Worm (Caenorhabditis elegans) whole organism, late embryonic: ENCODE data around the gene C42D4.13.

Source experiments
- C38D4.7 ChIP-seq: fragments of 200-800 bp; sonication (Bioruptor generic); optimal IDR thresholded peaks from 2 replicates; lab custom pipeline; 2018; ENCODE audit warnings: mild to moderate bottlenecking, missing genetic modification characterization, moderate library complexity, missing compliant biosample characterization
- Y22D7AL.16 ChIP-seq: sonication (generic microtip); optimal IDR thresholded peaks from 2 replicates; lab custom pipeline; 2016; ENCODE audit warnings: missing genetic modification characterization, missing compliant biosample characterization
- ahr-1 ChIP-seq: sonication (generic microtip); optimal IDR thresholded peaks from 2 replicates; lab custom pipeline; 2016; ENCODE audit warnings: missing genetic modification characterization, missing compliant biosample characterization
- ceh-14 ChIP-seq: sonication (generic microtip); optimal IDR thresholded peaks from 2 replicates; lab custom pipeline; 2016; ENCODE audit warnings: missing genotype, missing genetic modification characterization, missing compliant biosample characterization
- ceh-18 ChIP-seq: sonication (generic microtip); optimal IDR thresholded peaks from 2 replicates; lab custom pipeline; 2016; ENCODE audit warnings: missing genetic modification characterization, missing compliant biosample characterization
- ceh-19 ChIP-seq: fragments of 200-800 bp; sonication (Bioruptor generic); optimal IDR thresholded peaks from 2 replicates; lab custom pipeline; 2018; ENCODE audit warnings: mild to moderate bottlenecking, missing genetic modification characterization, missing compliant biosample characterization
- ceh-24 ChIP-seq: sonication (generic microtip); optimal IDR thresholded peaks from 2 replicates; lab custom pipeline; 2016; ENCODE audit warnings: mild to moderate bottlenecking, missing genetic modification characterization, missing compliant biosample characterization
- ceh-31 ChIP-seq: sonication (generic microtip); optimal IDR thresholded peaks from 2 replicates; lab custom pipeline; 2016; ENCODE audit warnings: missing genetic modification characterization, missing compliant biosample characterization
- ceh-45 ChIP-seq: fragments of 200-800 bp; sonication (Bioruptor generic); IDR thresholded peaks from 2 replicates; pipeline ENCODE4 v1.3.6; 2022; ENCODE audit warnings: missing genetic modification reagents, missing genetic modification characterization, missing compliant biosample characterization
- ceh-6 ChIP-seq: fragments of 200-800 bp; sonication (Bioruptor generic); optimal IDR thresholded peaks from 2 replicates; lab custom pipeline; 2018; ENCODE audit warnings: mild to moderate bottlenecking, missing genetic modification characterization, missing compliant biosample characterization
- dmd-4 ChIP-seq: sonication (generic microtip); optimal IDR thresholded peaks from 2 replicates; lab custom pipeline; 2016; ENCODE audit warnings: borderline replicate concordance, missing genetic modification characterization, missing compliant biosample characterization
- dve-1 ChIP-seq: sonication (generic microtip); optimal IDR thresholded peaks from 2 replicates; lab custom pipeline; 2017; ENCODE audit warnings: antibody characterized with exemption, mild to moderate bottlenecking, missing genetic modification characterization, missing compliant biosample characterization
- fax-1 ChIP-seq: sonication (generic microtip); optimal IDR thresholded peaks from 2 replicates; lab custom pipeline; 2016; ENCODE audit warnings: missing genotype, missing genetic modification characterization, missing compliant biosample characterization
- gmeb-2 ChIP-seq: sonication (generic microtip); optimal IDR thresholded peaks from 2 replicates; lab custom pipeline; 2016; ENCODE audit warnings: missing genetic modification characterization, inconsistent platforms, missing compliant biosample characterization
- hlh-13 ChIP-seq: fragments of 200-800 bp; sonication (Bioruptor generic); optimal IDR thresholded peaks from 2 replicates; lab custom pipeline; 2018; ENCODE audit warnings: mild to moderate bottlenecking, missing genetic modification characterization, missing compliant biosample characterization
- hlh-15 ChIP-seq: sonication (generic microtip); optimal IDR thresholded peaks from 2 replicates; lab custom pipeline; 2016; ENCODE audit warnings: missing genetic modification characterization, missing compliant biosample characterization
- lin-11 ChIP-seq: fragments of 200-800 bp; sonication (Bioruptor generic); optimal IDR thresholded peaks from 2 replicates; lab custom pipeline; 2018; ENCODE audit warnings: mild to moderate bottlenecking, missing genetic modification characterization, missing compliant biosample characterization
- madf-2 ChIP-seq: sonication (generic microtip); optimal IDR thresholded peaks from 2 replicates; lab custom pipeline; 2017; ENCODE audit warnings: missing genetic modification characterization, missing compliant biosample characterization
- nfya-1 ChIP-seq: sonication (generic microtip); optimal IDR thresholded peaks from 2 replicates; lab custom pipeline; 2017; ENCODE audit warnings: missing genetic modification characterization, mild to moderate bottlenecking, missing compliant biosample characterization, antibody characterized with exemption, moderate library complexity
- nhr-11 ChIP-seq: fragments of 150-350 bp; optimal IDR thresholded peaks from 2 replicates; lab custom pipeline; 2014; ENCODE audit warnings: missing biosample characterization, missing genetic modification characterization
- npax-4 ChIP-seq: sonication (generic microtip); optimal IDR thresholded peaks from 2 replicates; lab custom pipeline; 2016; ENCODE audit warnings: missing genetic modification characterization, missing compliant biosample characterization
- odd-2 ChIP-seq: sonication (generic microtip); optimal IDR thresholded peaks from 2 replicates; lab custom pipeline; 2017; ENCODE audit warnings: antibody characterized with exemption, mild to moderate bottlenecking, missing genetic modification characterization, missing compliant biosample characterization
- pag-3 ChIP-seq: sonication (generic microtip); optimal IDR thresholded peaks from 2 replicates; lab custom pipeline; 2016; ENCODE audit warnings: missing compliant biosample characterization, missing genetic modification characterization, borderline replicate concordance
- pat-9 ChIP-seq: fragments of 200-800 bp; sonication (Bioruptor generic); optimal IDR thresholded peaks from 2 replicates; lab custom pipeline; 2018; ENCODE audit warnings: mild to moderate bottlenecking, missing genetic modification characterization, moderate library complexity, missing compliant biosample characterization
- pha-4 ChIP-seq: fragments of 150-350 bp; optimal IDR thresholded peaks from 2 replicates; lab custom pipeline; 2018; ENCODE audit warnings: missing biosample characterization, missing genetic modification reagents, missing genetic modification characterization
- rnt-1 ChIP-seq: sonication (generic microtip); optimal IDR thresholded peaks from 2 replicates; lab custom pipeline; 2016; ENCODE audit warnings: missing genetic modification characterization, missing compliant biosample characterization
- sdc-2 ChIP-seq: sonication (generic microtip); optimal IDR thresholded peaks from 2 replicates; lab custom pipeline; 2016; ENCODE audit warnings: missing genotype, missing genetic modification characterization, missing compliant biosample characterization
- sox-4 ChIP-seq: sonication (generic microtip); optimal IDR thresholded peaks from 2 replicates; lab custom pipeline; 2017; ENCODE audit warnings: mild to moderate bottlenecking, missing genetic modification characterization, inconsistent platforms, missing compliant biosample characterization
- syd-9 ChIP-seq: sonication (generic microtip); optimal IDR thresholded peaks from 2 replicates; lab custom pipeline; 2016; ENCODE audit warnings: mild to moderate bottlenecking, missing genetic modification characterization, moderate library complexity, missing compliant biosample characterization
- tbx-2 ChIP-seq: sonication (generic microtip); optimal IDR thresholded peaks from 2 replicates; lab custom pipeline; 2016; ENCODE audit warnings: missing genetic modification characterization, missing compliant biosample characterization
- tbx-7 ChIP-seq: sonication (generic microtip); optimal IDR thresholded peaks from 2 replicates; lab custom pipeline; 2016; ENCODE audit warnings: missing genotype, missing genetic modification characterization, missing compliant biosample characterization
- ttx-3 ChIP-seq: sonication (generic microtip); optimal IDR thresholded peaks from 2 replicates; lab custom pipeline; 2016; ENCODE audit warnings: missing genetic modification reagents, missing genetic modification characterization, missing compliant biosample characterization

Gene C42D4.13

ce11 chrIV:7158161-7158560, 29.8 kb downstream of the C42D4.13 start:
- TF ChIP-seq hlh-13 (GFP tag; lab: Kevin White, UChicago) (no peak), odd-2 (tag; lab: Kevin White, UChicago) (no peak), tbx-7 (tag; lab: Kevin White, UChicago) (no peak), dmd-4 (tag; lab: Kevin White, UChicago) (no peak), ahr-1 (no peak), ceh-6 (no peak), lin-11 (tag; lab: Kevin White, UChicago) (no peak), nhr-11 (tag; lab: Kevin White, UChicago) (no peak), dve-1 (tag; lab: Kevin White, UChicago) (no peak)

ce11 chrIV:7156356-7156755, 31.6 kb downstream of the C42D4.13 start, which contains the start of gene maph-9:
TSS of gene maph-9 (plus strand) at chrIV:7156628.
- TF ChIP-seq nfya-1 (tag; lab: Kevin White, UChicago) (peak; percentile 44), pag-3 (no peak), ceh-14 (tag; lab: Kevin White, UChicago) (peak; percentile 30), ceh-31 (tag; lab: Kevin White, UChicago) (peak; percentile 28)
- TF ChIP-seq, all 69 proteins: peak for 3

DNA sequence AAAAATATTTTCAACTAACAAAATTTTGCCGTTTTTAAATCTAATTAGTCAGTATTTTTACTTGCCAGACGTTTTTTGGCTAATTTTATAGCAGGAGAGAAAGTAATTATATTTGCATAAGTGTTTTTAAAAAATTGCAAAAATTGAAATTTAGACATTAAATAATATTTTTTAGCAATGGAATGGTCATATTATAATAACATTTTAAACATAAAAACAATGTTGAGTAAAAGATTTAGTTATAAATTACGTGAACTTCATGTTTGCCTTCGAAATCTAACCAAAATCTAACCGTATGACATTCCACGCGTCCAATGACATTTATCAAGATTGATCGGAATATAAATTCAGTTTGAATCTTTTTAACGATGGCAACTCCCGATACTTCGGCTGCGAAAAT, 33.6 kb downstream of the C42D4.13 start, which contains the start of gene C34D4.2:
TSS of gene C34D4.2 (plus strand) at position 301 of the 400 bp plus-strand sequence.
- TF ChIP-seq Y22D7AL.16 (no peak), nhr-11 (tag; lab: Kevin White, UChicago) (no peak), ceh-6 (no peak), pha-4 (tag; lab: Kevin White, UChicago) (no peak), pat-9 (no peak), sdc-2 (tag; lab: Kevin White, UChicago) (no peak), tbx-2 (tag; lab: Kevin White, UChicago) (no peak), ceh-18 (tag; lab: Kevin White, UChicago) (no peak), gmeb-2 (tag; lab: Kevin White, UChicago) (no peak), syd-9 (tag; lab: Kevin White, UChicago) (no peak), nfya-1 (tag; lab: Kevin White, UChicago) (no peak), C38D4.7 (no peak), ceh-31 (tag; lab: Kevin White, UChicago) (no peak), ceh-24 (tag; lab: Kevin White, UChicago) (no peak), odd-2 (tag; lab: Kevin White, UChicago) (no peak), ceh-19 (no peak), madf-2 (tag; lab: Kevin White, UChicago) (no peak), hlh-15 (tag; lab: Kevin White, UChicago) (no peak)

DNA sequence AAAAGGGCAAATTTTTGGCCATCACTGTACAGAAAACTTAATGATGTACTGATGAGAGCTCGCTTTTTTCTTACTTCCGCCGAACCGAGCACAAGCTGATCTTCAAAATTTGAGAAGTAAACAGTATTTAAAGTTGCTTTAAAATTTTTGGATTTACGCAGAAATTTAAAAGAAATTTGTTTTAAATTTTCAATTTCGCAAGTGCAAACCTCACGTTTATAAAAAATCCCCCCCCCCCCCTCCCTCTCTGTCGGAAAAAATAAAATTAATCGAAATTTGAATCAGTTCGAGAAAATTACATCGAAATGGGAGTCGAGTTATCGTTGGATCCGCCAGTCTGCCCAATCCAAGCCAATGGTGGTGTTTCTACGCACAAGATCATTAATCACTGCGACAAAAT, 34.6 kb downstream of the C42D4.13 start, which contains the start of gene C34D4.3:
TSS of gene C34D4.3 (plus strand) at position 301 of the 400 bp plus-strand sequence.
- TF ChIP-seq ceh-24 (tag; lab: Kevin White, UChicago) (no peak), sdc-2 (tag; lab: Kevin White, UChicago) (no peak), ahr-1 (no peak), sox-4 (tag; lab: Kevin White, UChicago) (no peak), ttx-3 (tag; lab: Kevin White, UChicago) (no peak), pag-3 (no peak)

ce11 chrIV:7152409-7152808, 35.5 kb downstream of the C42D4.13 start, which contains the start of gene col-113:
TSS of gene col-113 (minus strand) at chrIV:7152509.
- TF ChIP-seq npax-4 (tag; lab: Kevin White, UChicago) (no peak), fax-1 (tag; lab: Kevin White, UChicago) (no peak), sdc-2 (tag; lab: Kevin White, UChicago) (no peak), ceh-45 (GFP tag; lab: Robert Waterston, UW) (no peak), Y22D7AL.16 (no peak), odd-2 (tag; lab: Kevin White, UChicago) (no peak), ceh-18 (tag; lab: Kevin White, UChicago) (no peak), rnt-1 (tag; lab: Kevin White, UChicago) (no peak)
